Fruit fly (Drosophila melanogaster): ENCODE data around the gene m.

The m gene

dm6 chrX:11818047-11818766 lies 64.1 kb downstream of the m start (continued):
- TF ChIP-seq CG8944 (GFP tag; optimal IDR thresholded peaks at IDR 0.05), result peak; percentile 94
- peak; percentile 94 for TF ChIP-seq grau (tag; optimal IDR thresholded peaks at IDR 0.05)
- TF ChIP-seq HLHmδ (GFP tag; optimal IDR thresholded peaks at IDR 0.05), result no peak
- no peak for TF ChIP-seq zf30C (GFP tag; optimal IDR thresholded peaks at IDR 0.05)
- peak; percentile 94 for TF ChIP-seq Xbp1 (GFP tag; optimal IDR thresholded peaks at IDR 0.05)
- peak; percentile 99 for TF ChIP-seq Med (GFP tag)
- TF ChIP-seq Dfd (GFP tag; optimal IDR thresholded peaks at IDR 0.05), result no peak
- TF ChIP-seq dimm (GFP tag; IDR thresholded peaks at IDR 0.05), result peak; percentile 86
- TF ChIP-seq otp (GFP tag; IDR thresholded peaks at IDR 0.05), result peak; percentile 95
- peak; percentile 81 for TF ChIP-seq dati (GFP tag; IDR thresholded peaks at IDR 0.05)
- TF ChIP-seq CG12942 (GFP tag; optimal IDR thresholded peaks at IDR 0.05), result peak; percentile 93
- TF ChIP-seq CG18599 (GFP tag; optimal IDR thresholded peaks at IDR 0.05), result peak; percentile 96
- TF ChIP-seq jumu (GFP tag; optimal IDR thresholded peaks at IDR 0.05), result peak; percentile 96
- peak; percentile 76 for TF ChIP-seq CG10274 (GFP tag; optimal IDR thresholded peaks at IDR 0.05)
- peak; percentile 96 for TF ChIP-seq Awh (GFP tag; IDR thresholded peaks at IDR 0.05)
- TF ChIP-seq yki (optimal IDR thresholded peaks at IDR 0.05), result no peak
- no peak for TF ChIP-seq lov (optimal IDR thresholded peaks at IDR 0.05)
- peak; percentile 91 for TF ChIP-seq lov (GFP tag; IDR thresholded peaks at IDR 0.05)
- peak; percentile 13 for TF ChIP-seq pzg (GFP tag; optimal IDR thresholded peaks at IDR 0.05)
- TF ChIP-seq gsb-n (tag; optimal IDR thresholded peaks at IDR 0.05), result peak; percentile 95
- TF ChIP-seq pan (optimal IDR thresholded peaks at IDR 0.05), result no peak
- TF ChIP-seq pan (GFP tag; optimal IDR thresholded peaks at IDR 0.05 in 1 of 2, IDR thresholded peaks at IDR 0.05 in 1 of 2), result peak in 1 of 2 experiments; percentile 97
- TF ChIP-seq Atf-2 (GFP tag; optimal IDR thresholded peaks at IDR 0.05), result peak; percentile 96
- TF ChIP-seq eyg (GFP tag; optimal IDR thresholded peaks at IDR 0.05), result peak; percentile 89
- peak; percentile 93 for TF ChIP-seq CG14014 (GFP tag; IDR thresholded peaks at IDR 0.05)
- peak; percentile 46 for TF ChIP-seq CG15479 (GFP tag; optimal IDR thresholded peaks at IDR 0.05)
- TF ChIP-seq peb (GFP tag; IDR thresholded peaks at IDR 0.05), result peak; percentile 92
- TF ChIP-seq tx (GFP tag; optimal IDR thresholded peaks at IDR 0.05), result peak; percentile 95
- 0 out of 2 replicates have a peak, but pooled peaks have one; percentile 53 for TF ChIP-seq CkIIα-i1 (GFP tag; IDR thresholded peaks at IDR 0.05)
- TF ChIP-seq Hmr (GFP tag; optimal IDR thresholded peaks at IDR 0.05), result peak; percentile 95
- peak; percentile 67; the same call in 1 of the 4 replicates for TF ChIP-seq chinmo (GFP tag; IDR thresholded peaks at IDR 0.05; ENCODE audit: partially characterized antibody)
- peak; percentile 90 for TF ChIP-seq CG2889 (GFP tag; IDR thresholded peaks at IDR 0.05)
- peak; percentile 89 for TF ChIP-seq bcd (GFP tag; optimal IDR thresholded peaks at IDR 0.05)
- TF ChIP-seq Fer3 (tag; optimal IDR thresholded peaks at IDR 0.05), result peak; percentile 92
- TF ChIP-seq Ada2b (GFP tag; IDR thresholded peaks at IDR 0.05), result peak; percentile 96
- peak; percentile 89 for TF ChIP-seq Vsx1 (GFP tag; optimal IDR thresholded peaks at IDR 0.05)
- peak; percentile 76 for TF ChIP-seq CG7271 (tag; optimal IDR thresholded peaks at IDR 0.05)
- peak; percentile 68 for TF ChIP-seq D19B (GFP tag; optimal IDR thresholded peaks at IDR 0.05)
- peak; percentile 96 for TF ChIP-seq CHES-1-like (GFP tag; optimal IDR thresholded peaks at IDR 0.05)
- TF ChIP-seq ham (GFP tag; IDR thresholded peaks at IDR 0.05), result peak; percentile 47; the same call in 1 of the 2 replicates
- TF ChIP-seq Hr78 (GFP tag; optimal IDR thresholded peaks at IDR 0.05), result peak in 1 of 2 experiments; percentile 75
- peak; percentile 97 for TF ChIP-seq CG17328 (GFP tag; IDR thresholded peaks at IDR 0.05)
- TF ChIP-seq CG12236 (GFP tag; optimal IDR thresholded peaks at IDR 0.05), result peak; percentile 93
- TF ChIP-seq Xrp1 (GFP tag; IDR thresholded peaks at IDR 0.05), result peak; percentile 97
- peak; percentile 92 for TF ChIP-seq CG17361 (GFP tag; IDR thresholded peaks at IDR 0.05)
- peak; percentile 71 for TF ChIP-seq gro (GFP tag; optimal IDR thresholded peaks at IDR 0.05)
- peak; percentile 77 for TF ChIP-seq CG8281 (tag; optimal IDR thresholded peaks at IDR 0.05)
- peak; percentile 96 for TF ChIP-seq CG2120 (GFP tag; optimal IDR thresholded peaks at IDR 0.05)
- peak; percentile 96 for TF ChIP-seq ems (GFP tag; optimal IDR thresholded peaks at IDR 0.05)
- TF ChIP-seq Camta (GFP tag; optimal IDR thresholded peaks at IDR 0.05), result peak; percentile 92
